Worm (Caenorhabditis elegans) whole organism, young adult: ENCODE results near the gene clec-174.

Source experiments
- B0019.2 ChIP-seq: fragments of 200-800 bp; sonication (Bioruptor generic); conservative IDR thresholded peaks from 2 replicates; pipeline ENCODE4 v1.3.6; 2022; ENCODE audit warnings: missing genetic modification reagents, missing genetic modification characterization, missing compliant biosample characterization
- B0035.1 ChIP-seq: sonication (generic microtip); optimal IDR thresholded peaks from 2 replicates; lab custom pipeline; 2016; ENCODE audit warnings: missing genetic modification characterization, mild to moderate bottlenecking, missing compliant biosample characterization, missing genotype, missing genetic modification reagents
- D2030.7 ChIP-seq: fragments of 200-800 bp; sonication (Bioruptor generic); IDR thresholded peaks from 2 replicates; pipeline ENCODE4 v1.3.6; 2022; ENCODE audit warnings: missing genetic modification reagents, missing genetic modification characterization, missing compliant biosample characterization
- F37B4.10 ChIP-seq: fragments of 200-800 bp; sonication (Bioruptor generic); IDR thresholded peaks from 2 replicates; pipeline ENCODE4 v1.3.6; 2022; ENCODE audit warnings: missing genetic modification characterization, missing compliant biosample characterization
- F39B2.1 ChIP-seq: fragments of 200-800 bp; sonication (Bioruptor generic); IDR thresholded peaks from 2 replicates; pipeline ENCODE4 v1.3.6; 2022; ENCODE audit warnings: missing genetic modification reagents, missing genetic modification characterization, missing compliant biosample characterization
- F49E8.2 ChIP-seq: sonication (generic microtip); optimal IDR thresholded peaks from 3 replicates; lab custom pipeline; 2017; ENCODE audit warnings: missing genetic modification characterization, mild to moderate bottlenecking, missing compliant biosample characterization, antibody characterized with exemption, moderate library complexity; ENCODE audit not compliant: insufficient read depth
- F57C9.4 ChIP-seq: sonication (generic microtip); optimal IDR thresholded peaks from 2 replicates; lab custom pipeline; 2017; ENCODE audit warnings: mild to moderate bottlenecking, missing genetic modification characterization, missing compliant biosample characterization
- T26A5.8 ChIP-seq: sonication (generic microtip); optimal IDR thresholded peaks from 2 replicates; lab custom pipeline; 2016; ENCODE audit warnings: missing genetic modification characterization, missing compliant biosample characterization
- Y56A3A.18 ChIP-seq: fragments of 200-800 bp; sonication (Bioruptor generic); IDR thresholded peaks from 2 replicates; pipeline ENCODE4 v1.3.6; 2022; ENCODE audit warnings: missing genetic modification reagents, missing genetic modification characterization, missing compliant biosample characterization
- Y67H2A.10 ChIP-seq: fragments of 200-800 bp; sonication (Bioruptor generic); conservative IDR thresholded peaks from 2 replicates; pipeline ENCODE4 v1.3.6; 2022; ENCODE audit warnings: missing genetic modification reagents, missing genetic modification characterization, missing compliant biosample characterization
- ZK185.1 ChIP-seq: sonication (generic microtip); optimal IDR thresholded peaks from 2 replicates; lab custom pipeline; 2016; ENCODE audit warnings: mild to moderate bottlenecking, missing genetic modification characterization, missing compliant biosample characterization; ENCODE audit not compliant: poor library complexity, severe bottlenecking
- akir-1 ChIP-seq: fragments of 200-800 bp; sonication (Bioruptor generic); optimal IDR thresholded peaks from 2 replicates; lab custom pipeline; 2018; ENCODE audit warnings: mild to moderate bottlenecking, missing genetic modification characterization, moderate library complexity, missing compliant biosample characterization
- aptf-2 ChIP-seq: fragments of 200-800 bp; sonication (Bioruptor generic); conservative IDR thresholded peaks from 2 replicates; pipeline ENCODE4 v1.3.6; 2022; ENCODE audit warnings: missing genetic modification reagents, missing genetic modification characterization, missing compliant biosample characterization
- attf-5 ChIP-seq: fragments of 200-800 bp; sonication (Bioruptor generic); optimal IDR thresholded peaks from 2 replicates; lab custom pipeline; 2018; ENCODE audit warnings: mild to moderate bottlenecking, missing genetic modification characterization, missing compliant biosample characterization
- ceh-91 ChIP-seq: fragments of 200-800 bp; sonication (Bioruptor generic); IDR thresholded peaks from 2 replicates; pipeline ENCODE4 v1.3.6; 2022; ENCODE audit warnings: missing genetic modification reagents, missing genetic modification characterization, missing compliant biosample characterization
- dpff-1 ChIP-seq: sonication (generic microtip); optimal IDR thresholded peaks from 2 replicates; lab custom pipeline; 2017; ENCODE audit warnings: mild to moderate bottlenecking, missing genetic modification characterization, missing compliant biosample characterization
- dpl-1 ChIP-seq: fragments of 150-350 bp; optimal IDR thresholded peaks from 2 replicates; lab custom pipeline; 2014; ENCODE audit warnings: missing biosample characterization, missing genetic modification reagents, missing genetic modification characterization
- egl-18 ChIP-seq: fragments of 200-800 bp; sonication (Bioruptor generic); IDR thresholded peaks from 2 replicates; pipeline ENCODE4 v1.3.6; 2022; ENCODE audit warnings: missing genetic modification reagents, missing genetic modification characterization, missing compliant biosample characterization
- egl-44 ChIP-seq: fragments of 200-800 bp; sonication (Bioruptor generic); IDR thresholded peaks from 2 replicates; pipeline ENCODE4 v1.3.6; 2022; ENCODE audit warnings: missing genetic modification reagents, missing genetic modification characterization, missing compliant biosample characterization
- egrh-3 ChIP-seq: fragments of 200-800 bp; sonication (Bioruptor generic); IDR thresholded peaks from 2 replicates; pipeline ENCODE4 v1.3.6; 2022; ENCODE audit warnings: missing genetic modification reagents, missing genetic modification characterization, missing compliant biosample characterization
- hmg-20 ChIP-seq: fragments of 200-800 bp; sonication (Bioruptor generic); IDR thresholded peaks from 2 replicates; pipeline ENCODE4 v1.3.6; 2022; ENCODE audit warnings: missing genetic modification reagents, missing genetic modification characterization, missing compliant biosample characterization
- hrde-1 ChIP-seq: sonication (generic microtip); optimal IDR thresholded peaks from 2 replicates; lab custom pipeline; 2016; ENCODE audit warnings: missing genetic modification characterization, mild to moderate bottlenecking, missing compliant biosample characterization, moderate library complexity, missing genotype, missing genetic modification reagents, borderline replicate concordance
- hsf-1 ChIP-seq: fragments of 200-800 bp; sonication (Bioruptor generic); IDR thresholded peaks from 2 replicates; pipeline ENCODE4 v1.3.6; 2022; ENCODE audit warnings: missing genetic modification reagents, missing genetic modification characterization, missing compliant biosample characterization
- madf-10 ChIP-seq: sonication (generic microtip); optimal IDR thresholded peaks from 2 replicates; lab custom pipeline; 2016; ENCODE audit warnings: mild to moderate bottlenecking, missing genetic modification characterization, missing compliant biosample characterization
- mel-28 ChIP-seq: sonication (generic microtip); optimal IDR thresholded peaks from 2 replicates; lab custom pipeline; 2016; ENCODE audit warnings: borderline replicate concordance, mild to moderate bottlenecking, missing genetic modification characterization, missing compliant biosample characterization
- nhr-120 ChIP-seq: fragments of 200-800 bp; sonication (Bioruptor generic); IDR thresholded peaks from 2 replicates; pipeline ENCODE4 v1.3.6; 2022; ENCODE audit warnings: missing genetic modification characterization, missing compliant biosample characterization
- nhr-27 ChIP-seq: fragments of 200-800 bp; sonication (Bioruptor generic); optimal IDR thresholded peaks from 2 replicates; lab custom pipeline; 2018; ENCODE audit warnings: mild to moderate bottlenecking, missing genetic modification characterization, moderate library complexity, missing compliant biosample characterization
- pha-4 ChIP-seq: fragments of 150-350 bp; sonication (generic microtip); optimal IDR thresholded peaks from 2 replicates; lab custom pipeline; 2014; ENCODE audit warnings: missing biosample characterization, missing genetic modification reagents, missing genetic modification characterization
- snpc-3.4 ChIP-seq: sonication (generic microtip); optimal IDR thresholded peaks from 2 replicates; lab custom pipeline; 2017; ENCODE audit warnings: missing genetic modification characterization, mild to moderate bottlenecking, missing compliant biosample characterization, antibody characterized with exemption, moderate library complexity, missing genotype, missing genetic modification reagents
- snpc-4 ChIP-seq, 5 experiments: fragments of 150-350 bp in 1 of 5; sonication (generic microtip) in 4 of 5; optimal IDR thresholded peaks; 2 replicates each; lab custom pipeline; 2014 to 2018; ENCODE audit warnings: missing genetic modification characterization in 5 of 5, missing biosample characterization in 3 of 5, antibody characterized with exemption in 2 of 5, mild to moderate bottlenecking in 2 of 5, missing compliant biosample characterization in 2 of 5, missing genotype in 2 of 5, moderate library complexity in 2 of 5, missing genetic modification reagents in 1 of 5
- tlf-1 ChIP-seq: fragments of 200-800 bp; sonication (Bioruptor generic); optimal IDR thresholded peaks from 2 replicates; lab custom pipeline; 2018; ENCODE audit warnings: mild to moderate bottlenecking, missing genetic modification characterization, missing compliant biosample characterization
- ztf-18 ChIP-seq: sonication (generic microtip); optimal IDR thresholded peaks from 2 replicates; lab custom pipeline; 2016; ENCODE audit warnings: missing genotype, mild to moderate bottlenecking, missing genetic modification characterization, missing compliant biosample characterization
- ztf-25 ChIP-seq: fragments of 200-800 bp; sonication (Bioruptor generic); IDR thresholded peaks from 2 replicates; pipeline ENCODE4 v1.3.6; 2022; ENCODE audit warnings: missing genetic modification reagents, missing genetic modification characterization, missing compliant biosample characterization

clec-174 gene

ce11 chrIV:3988638-3989152 lies 47.2 kb upstream of the clec-174 start, which contains the start of gene clec-78 (continued):
- TF ChIP-seq B0019.2 (GFP tag; lab: Robert Waterston, UW) (no peak), F39B2.1 (GFP tag; lab: Robert Waterston, UW) (no peak), F57C9.4 (tag; lab: Kevin White, UChicago) (no peak)

DNA sequence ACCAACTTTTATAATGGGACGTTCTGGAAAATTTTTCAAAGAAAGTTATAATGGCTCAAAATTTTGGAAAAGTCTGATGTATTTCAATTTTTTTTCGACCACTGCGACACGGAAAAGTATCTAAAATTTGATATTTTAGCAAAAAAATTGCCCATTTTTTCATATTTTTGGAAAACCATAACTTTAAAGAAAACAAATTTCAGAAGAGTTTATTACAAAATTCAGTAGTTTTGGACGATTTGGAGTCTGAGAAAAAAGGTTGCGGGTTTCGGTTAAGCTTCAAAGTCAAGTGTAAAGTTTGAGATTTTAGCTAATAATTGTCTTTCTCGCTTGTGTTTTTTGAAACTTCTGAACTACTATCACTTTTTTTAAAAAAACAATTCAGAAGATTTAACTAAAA lies 46.6 kb upstream of the clec-174 start:
- TF ChIP-seq F49E8.2 (no peak), mel-28 (tag; lab: Kevin White, UChicago) (no peak), ztf-18 (tag; lab: Kevin White, UChicago) (no peak), egl-18 (GFP tag; lab: Robert Waterston, UW) (no peak), madf-10 (tag; lab: Kevin White, UChicago) (no peak), snpc-4 (GFP tag; optimal IDR thresholded peaks at IDR 0.05; lab: Kevin White, UChicago) (no peak), snpc-4 (tag; optimal IDR thresholded peaks at IDR 0.05; lab: Kevin White, UChicago) (no peak), hrde-1 (tag; lab: Kevin White, UChicago) (no peak), egrh-3 (GFP tag; lab: Robert Waterston, UW) (no peak), Y56A3A.18 (GFP tag; lab: Robert Waterston, UW) (no peak), attf-5 (GFP tag; lab: Kevin White, UChicago) (no peak), snpc-3.4 (tag; lab: Kevin White, UChicago) (no peak), Y67H2A.10 (GFP tag; lab: Robert Waterston, UW) (no peak)

DNA sequence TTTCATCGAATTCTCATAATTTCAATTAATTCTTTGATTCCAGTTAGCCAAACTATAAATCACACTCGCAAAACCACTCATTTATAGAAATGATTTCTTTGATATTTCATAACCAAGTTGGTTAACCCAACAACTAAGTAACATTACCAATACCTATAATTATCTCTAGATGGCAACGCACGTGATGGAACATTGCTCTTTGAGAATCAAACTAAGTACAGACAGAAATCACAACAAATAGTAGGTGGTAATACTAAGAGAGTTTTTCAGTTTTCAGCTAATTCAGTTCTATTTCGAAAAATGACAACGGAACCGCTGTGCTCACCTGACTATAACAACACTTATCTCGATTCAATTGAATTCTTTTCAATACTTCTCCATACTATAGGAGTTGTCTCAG lies 40.1 kb upstream of the clec-174 start, which contains the start of gene srh-223:
TSS of gene srh-223 (plus strand) at position 301 of the 400 bp plus-strand sequence.
- TF ChIP-seq Y67H2A.10 (GFP tag; lab: Robert Waterston, UW) (no peak), F49E8.2 (no peak), nhr-27 (no peak), pha-4 (tag; lab: Kevin White, UChicago) (no peak), dpff-1 (tag; lab: Kevin White, UChicago) (no peak), ceh-91 (GFP tag; lab: Robert Waterston, UW) (no peak), ZK185.1 (tag; lab: Kevin White, UChicago) (no peak), dpl-1 (GFP tag; lab: Kevin White, UChicago) (no peak), nhr-120 (GFP tag; lab: Robert Waterston, UW) (no peak), egl-18 (GFP tag; lab: Robert Waterston, UW) (no peak), D2030.7 (no peak), hmg-20 (GFP tag; lab: Robert Waterston, UW) (no peak), aptf-2 (no peak), ztf-25 (no peak), egl-44 (GFP tag; lab: Robert Waterston, UW) (no peak), akir-1 (no peak), F37B4.10 (no peak)

- TF ChIP-seq nhr-120 (GFP tag; lab: Robert Waterston, UW) = no peak
- TF ChIP-seq T26A5.8 (tag; lab: Kevin White, UChicago) = no peak
- no peak for TF ChIP-seq hsf-1 (GFP tag; lab: Robert Waterston, UW)
- TF ChIP-seq B0035.1 (tag; lab: Kevin White, UChicago) = no peak
- TF ChIP-seq tlf-1 (GFP tag; lab: Kevin White, UChicago) = no peak
These were observed 38.0 kb upstream of the clec-174 start, which contains the start of gene srh-222 for ce11 chrIV:3979525-3979924. srh-222 (plus strand) TSS chrIV:3979825.
